Worm (Caenorhabditis elegans): ENCODE data around the gene gpb-1.

gpb-1 gene

ce11 chrII:11774218-11774617, 25.8 kb upstream of the gpb-1 start, which contains the start of gene F44E5.1:
TSS of gene F44E5.1 (minus strand) at chrII:11774559.
- TF ChIP-seq fos-1 (tag; optimal IDR thresholded peaks at IDR 0.05): no peak

DNA sequence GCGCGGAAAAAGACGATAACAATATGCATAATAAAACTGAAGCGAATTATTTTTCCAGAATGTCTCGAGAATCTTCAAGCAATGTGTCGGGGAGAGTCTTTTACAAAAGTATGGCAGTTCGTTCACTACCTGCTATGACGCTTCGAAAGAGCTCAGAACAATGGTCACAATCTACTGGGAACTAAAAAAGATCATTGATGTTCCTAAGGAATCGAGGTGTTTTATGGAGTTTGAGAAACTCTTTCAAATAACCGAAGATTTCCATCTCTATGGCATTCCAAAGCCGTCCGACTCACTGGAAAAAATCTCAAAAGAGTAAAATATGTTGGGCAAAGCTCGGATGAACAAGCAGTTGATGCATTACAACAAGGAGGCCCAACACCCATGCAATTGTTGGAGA, 24.0 kb upstream of the gpb-1 start, which contains the start of gene F44E5.15:
Gene F44E5.15, plus strand, starts transcription at position 301 of the 400 bp plus-strand sequence.
- TF ChIP-seq peb-1 (tag; optimal IDR thresholded peaks at IDR 0.05) (no peak), elt-3 (tag; optimal IDR thresholded peaks at IDR 0.05) (no peak), skn-1 (tag; optimal IDR thresholded peaks at IDR 0.05) (no peak), R02D3.7 (tag; optimal IDR thresholded peaks at IDR 0.05) (no peak), zag-1 (tag; optimal IDR thresholded peaks at IDR 0.05) (no peak), blmp-1 (tag; optimal IDR thresholded peaks at IDR 0.05; ENCODE audit: insufficient read depth) (no peak), fos-1 (tag; optimal IDR thresholded peaks at IDR 0.05) (no peak), ztf-4 (tag; optimal IDR thresholded peaks at IDR 0.05) (no peak), gmeb-1 (tag; optimal IDR thresholded peaks at IDR 0.05) (no peak), nhr-129 (tag; optimal IDR thresholded peaks at IDR 0.05) (no peak), ceh-82 (tag; optimal IDR thresholded peaks at IDR 0.05) (no peak), aly-2 (tag; optimal IDR thresholded peaks at IDR 0.05) (no peak), ztf-1 (GFP tag; conservative IDR thresholded peaks at IDR 0.05) (no peak), nhr-21 (tag; optimal IDR thresholded peaks at IDR 0.05) (no peak), crh-2 (tag; optimal IDR thresholded peaks at IDR 0.05) (no peak)

- no peak for TF ChIP-seq snpc-4 (tag; optimal IDR thresholded peaks at IDR 0.05)
Observed at ce11 chrII:11766472-11766871, 18.1 kb upstream of the gpb-1 start, which contains the start of gene F44E5.2. TSS of gene F44E5.2 (plus strand) at chrII:11766772.

- TF ChIP-seq nhr-237 (tag; optimal IDR thresholded peaks at IDR 0.05) (no peak), nhr-21 (tag; optimal IDR thresholded peaks at IDR 0.05) (no peak), aly-2 (tag; optimal IDR thresholded peaks at IDR 0.05) (no peak), nhr-11 (tag; optimal IDR thresholded peaks at IDR 0.05) (no peak), elt-3 (tag; optimal IDR thresholded peaks at IDR 0.05) (no peak), lsy-2 (tag; optimal IDR thresholded peaks at IDR 0.05) (no peak), gmeb-1 (tag; optimal IDR thresholded peaks at IDR 0.05) (no peak), nhr-77 (tag; optimal IDR thresholded peaks at IDR 0.05) (no peak), sma-3 (GFP tag; optimal IDR thresholded peaks at IDR 0.05) (no peak), crh-2 (tag; optimal IDR thresholded peaks at IDR 0.05) (no peak), dmd-4 (tag; optimal IDR thresholded peaks at IDR 0.05) (no peak), blmp-1 (tag; optimal IDR thresholded peaks at IDR 0.05; ENCODE audit: insufficient read depth) (no peak), alr-1 (tag; optimal IDR thresholded peaks at IDR 0.05) (no peak), nhr-6 (tag; optimal IDR thresholded peaks at IDR 0.05) (no peak), ceh-16 (tag; optimal IDR thresholded peaks at IDR 0.05) (no peak), mab-5 (tag; optimal IDR thresholded peaks at IDR 0.05) (no peak), ama-1 (optimal IDR thresholded peaks at IDR 0.05) (no peak), snpc-4 (tag; optimal IDR thresholded peaks at IDR 0.05) (no peak), lin-13 (GFP tag; optimal IDR thresholded peaks at IDR 0.05) (no peak)
Observed at ce11 chrII:11765506-11766152, 17.2 kb upstream of the gpb-1 start.

- TF ChIP-seq ama-1 (optimal IDR thresholded peaks at IDR 0.05) (peak; percentile 99), nhr-12 (tag; optimal IDR thresholded peaks at IDR 0.05) (peak; percentile 53), snpc-4 (tag; optimal IDR thresholded peaks at IDR 0.05) (peak; percentile 62), C34F6.9 (tag; optimal IDR thresholded peaks at IDR 0.05) (peak; percentile 93), crh-2 (tag; optimal IDR thresholded peaks at IDR 0.05) (peak; percentile 48), unc-55 (GFP tag; optimal IDR thresholded peaks at IDR 0.05) (peak; percentile 69), ztf-1 (GFP tag; conservative IDR thresholded peaks at IDR 0.05) (0 out of 2 replicates have a peak, but pooled peaks have one; percentile 51), ztf-4 (tag; optimal IDR thresholded peaks at IDR 0.05) (peak; percentile 93), nhr-237 (tag; optimal IDR thresholded peaks at IDR 0.05) (no peak), unc-62 (GFP tag; optimal IDR thresholded peaks at IDR 0.05) (no peak), sem-4 (tag; optimal IDR thresholded peaks at IDR 0.05) (peak; percentile 89), skn-1 (tag; optimal IDR thresholded peaks at IDR 0.05) (peak; percentile 89), lin-13 (GFP tag; optimal IDR thresholded peaks at IDR 0.05) (peak; percentile 82), lsy-2 (tag; optimal IDR thresholded peaks at IDR 0.05) (peak in 1 of 2 experiments; percentile 89), elt-1 (tag; optimal IDR thresholded peaks at IDR 0.05) (no peak)
Observed at ce11 chrII:11761806-11762512, 13.5 kb upstream of the gpb-1 start.

All from whole organism, L2 larva.